Fruit fly (Drosophila melanogaster) whole organism, wandering third instar larva: ENCODE data around the gene Pss.

Experiments used
- Abd-B ChIP-seq: fragments of >200 bp; optimal IDR thresholded peaks from 2 replicates; lab custom pipeline; 2017; ENCODE audit warnings: missing biosample characterization, missing genetic modification characterization
- CG32264 ChIP-seq: fragments of 200-800 bp; sonication (Bioruptor generic); optimal IDR thresholded peaks from 2 replicates; lab custom pipeline; 2016; ENCODE audit warnings: missing biosample characterization, missing genetic modification characterization
- CG9705 ChIP-seq: fragments of 200-800 bp; sonication (Bioruptor generic); optimal IDR thresholded peaks from 2 replicates; lab custom pipeline; 2018; ENCODE audit warnings: missing biosample characterization, mild to moderate bottlenecking, missing genetic modification characterization
- Dfd ChIP-seq: fragments of >200 bp; optimal IDR thresholded peaks from 2 replicates; lab custom pipeline; 2017; ENCODE audit warnings: missing biosample characterization, missing genetic modification characterization
- Dif ChIP-seq: fragments of 200-275, 200-300 bp; sonication (Bioruptor generic); optimal IDR thresholded peaks from 2 replicates; lab custom pipeline; 2018; ENCODE audit warnings: missing biosample characterization, missing genetic modification characterization; ENCODE audit not compliant: partially characterized antibody
- GATAd ChIP-seq: sonication (Bioruptor generic); optimal IDR thresholded peaks from 2 replicates; lab custom pipeline; 2016; ENCODE audit warnings: missing biosample characterization, missing genetic modification characterization
- HLH106 ChIP-seq: fragments of 200-800 bp; optimal IDR thresholded peaks from 3 replicates; lab custom pipeline; 2019; ENCODE audit warnings: missing biosample characterization, mild to moderate bottlenecking, missing genetic modification characterization, moderate library complexity
- Hnf4 ChIP-seq: fragments of 200-800 bp; sonication (Bioruptor generic); optimal IDR thresholded peaks from 2 replicates; lab custom pipeline; 2016; ENCODE audit warnings: missing biosample characterization, mild to moderate bottlenecking, missing genetic modification characterization
- Hr78 ChIP-seq: fragments of >200 bp; optimal IDR thresholded peaks from 2 replicates; lab custom pipeline; 2017; ENCODE audit warnings: missing biosample characterization, missing genetic modification characterization
- Jra ChIP-seq: sonication (Bioruptor generic); optimal IDR thresholded peaks from 2 replicates; lab custom pipeline; 2016; ENCODE audit warnings: missing biosample characterization, missing genetic modification characterization
- Myc ChIP-seq: fragments of >200 bp; optimal IDR thresholded peaks from 2 replicates; lab custom pipeline; 2017
- Rel ChIP-seq, 2 experiments: fragments of 200-800 bp; sonication (Bioruptor generic) in 1 of 2; optimal IDR thresholded peaks; 2 replicates in 1 of 2; 3 replicates in 1 of 2; lab custom pipeline; 2016 to 2019; ENCODE audit warnings: mild to moderate bottlenecking in 2 of 2, missing biosample characterization in 2 of 2, missing genetic modification characterization in 2 of 2, moderate library complexity in 1 of 2
- Sp1 ChIP-seq: fragments of 200-800 bp; sonication (Bioruptor generic); optimal IDR thresholded peaks from 3 replicates; lab custom pipeline; 2019; ENCODE audit warnings: missing biosample characterization, mild to moderate bottlenecking, missing genetic modification characterization, moderate library complexity
- Vsx2 ChIP-seq: fragments of 200-300, 225-300 bp; sonication (Bioruptor generic); optimal IDR thresholded peaks from 2 replicates; lab custom pipeline; 2018; ENCODE audit warnings: missing biosample characterization, missing genetic modification characterization; ENCODE audit not compliant: partially characterized antibody
- br ChIP-seq: fragments of 200-800 bp; sonication (Bioruptor generic); optimal IDR thresholded peaks from 2 replicates; lab custom pipeline; 2016; ENCODE audit warnings: missing biosample characterization, missing genetic modification characterization
- brk ChIP-seq: fragments of 200-800 bp; sonication (Bioruptor generic); optimal IDR thresholded peaks from 2 replicates; lab custom pipeline; 2016; ENCODE audit warnings: missing biosample characterization, mild to moderate bottlenecking, missing genetic modification characterization
- dmrt93B ChIP-seq: fragments of 200-800 bp; sonication (Bioruptor generic); optimal IDR thresholded peaks from 2 replicates; lab custom pipeline; 2018; ENCODE audit warnings: missing biosample characterization, mild to moderate bottlenecking, missing genetic modification characterization
- dsf ChIP-seq: sonication (Bioruptor generic); optimal IDR thresholded peaks from 2 replicates; lab custom pipeline; 2016; ENCODE audit warnings: missing biosample characterization, missing genetic modification characterization, borderline replicate concordance
- ey ChIP-seq: fragments of 200-800 bp; sonication (Bioruptor generic); optimal IDR thresholded peaks from 2 replicates; lab custom pipeline; 2016; ENCODE audit warnings: missing biosample characterization, missing genetic modification characterization
- foxo ChIP-seq, 2 experiments: fragments of 200-800 bp; sonication (Bioruptor generic); optimal IDR thresholded peaks; 2 replicates in 1 of 2; 3 replicates in 1 of 2; lab custom pipeline; 2016 to 2017; ENCODE audit warnings: missing biosample characterization in 2 of 2, missing genetic modification characterization in 2 of 2
- fru ChIP-seq: fragments of 200-800 bp; sonication (Bioruptor generic); optimal IDR thresholded peaks from 3 replicates; lab custom pipeline; 2016; ENCODE audit warnings: missing biosample characterization, mild to moderate bottlenecking, missing genetic modification characterization
- h ChIP-seq: fragments of 200-800 bp; sonication (Bioruptor generic); optimal IDR thresholded peaks from 3 replicates; lab custom pipeline; 2016; ENCODE audit warnings: missing biosample characterization, mild to moderate bottlenecking, missing genetic modification characterization
- jim ChIP-seq: fragments of 175-275, 200-325 bp; sonication (Bioruptor generic); optimal IDR thresholded peaks from 2 replicates; lab custom pipeline; 2016; ENCODE audit warnings: missing biosample characterization, mild to moderate bottlenecking, missing genetic modification characterization
- lola ChIP-seq: fragments of >200 bp; optimal IDR thresholded peaks from 2 replicates; lab custom pipeline; 2017; ENCODE audit warnings: missing biosample characterization, missing genetic modification characterization
- pan ChIP-seq: fragments of >200 bp; optimal IDR thresholded peaks from 2 replicates; lab custom pipeline; 2017
- psq ChIP-seq: fragments of 200-800 bp; sonication (Bioruptor generic); optimal IDR thresholded peaks from 3 replicates; lab custom pipeline; 2017; ENCODE audit warnings: missing biosample characterization, mild to moderate bottlenecking, missing genetic modification characterization, moderate library complexity
- rgr ChIP-seq: fragments of 200-800 bp; sonication (Bioruptor generic); optimal IDR thresholded peaks from 3 replicates; lab custom pipeline; 2016; ENCODE audit warnings: missing biosample characterization, mild to moderate bottlenecking, missing genetic modification characterization
- sage ChIP-seq: fragments of 200-800 bp; sonication (Bioruptor generic); optimal IDR thresholded peaks from 2 replicates; lab custom pipeline; 2016; ENCODE audit warnings: missing biosample characterization, mild to moderate bottlenecking, missing genetic modification characterization
- tai ChIP-seq: sonication (Bioruptor generic); optimal IDR thresholded peaks from 2 replicates; lab custom pipeline; 2016; ENCODE audit warnings: missing biosample characterization, missing genetic modification characterization
- usp ChIP-seq: fragments of >200 bp; optimal IDR thresholded peaks from 2 replicates; lab custom pipeline; 2017; ENCODE audit warnings: missing biosample characterization, missing genetic modification characterization
- woc ChIP-seq: sonication (Bioruptor generic); optimal IDR thresholded peaks from 2 replicates; lab custom pipeline; 2016; ENCODE audit warnings: missing biosample characterization, mild to moderate bottlenecking, missing genetic modification characterization

Gene Pss

dm6 chr3L:20526143-20526195 is at the start of gene Pss:
Pss (minus strand) TSS chr3L:20526174.
- TF ChIP-seq HLH106 (tag; lab: Kevin White, UChicago) (no peak), Dfd (GFP tag; lab: Kevin White, UChicago) (no peak), Abd-B (GFP tag; lab: Kevin White, UChicago) (no peak), Dif (GFP tag; lab: Kevin White, UChicago) (no peak), Jra (GFP tag; lab: Kevin White, UChicago) (no peak), ey (GFP tag; lab: Kevin White, UChicago) (no peak), Hr78 (GFP tag; lab: Kevin White, UChicago) (no peak), tai (GFP tag; lab: Kevin White, UChicago) (no peak), woc (GFP tag; lab: Kevin White, UChicago) (no peak), Sp1 (no peak), GATAd (GFP tag; lab: Kevin White, UChicago) (no peak), sage (no peak), dmrt93B (GFP tag; lab: Kevin White, UChicago) (no peak), CG32264 (GFP tag; lab: Kevin White, UChicago) (no peak), lola (GFP tag; lab: Kevin White, UChicago) (no peak)

- TF ChIP-seq GATAd (GFP tag; lab: Kevin White, UChicago) (no peak), dsf (GFP tag; lab: Kevin White, UChicago) (no peak), Myc (lab: Kevin White, UChicago) (no peak), lola (GFP tag; lab: Kevin White, UChicago) (no peak), usp (GFP tag; lab: Kevin White, UChicago) (no peak), ey (GFP tag; lab: Kevin White, UChicago) (no peak), HLH106 (tag; lab: Kevin White, UChicago) (no peak), dmrt93B (GFP tag; lab: Kevin White, UChicago) (no peak), CG9705 (GFP tag; lab: Kevin White, UChicago) (no peak), Hnf4 (no peak), jim (no peak), Vsx2 (GFP tag; lab: Kevin White, UChicago) (no peak), foxo (GFP tag; optimal IDR thresholded peaks at IDR 0.05; lab: Kevin White, UChicago) (no peak), Dfd (GFP tag; lab: Kevin White, UChicago) (no peak), Jra (GFP tag; lab: Kevin White, UChicago) (no peak)
These were observed 44.2 kb upstream of the Pss start for dm6 chr3L:20570134-20570533.

- TF ChIP-seq br (no peak), pan (no peak), psq (GFP tag; lab: Kevin White, UChicago) (no peak), CG32264 (GFP tag; lab: Kevin White, UChicago) (no peak)
These were observed 39.7 kb upstream of the Pss start for dm6 chr3L:20565561-20566128.

dm6 chr3L:20563767-20564166 is 37.8 kb upstream of the Pss start:
- TF ChIP-seq Rel (GFP tag; optimal IDR thresholded peaks at IDR 0.05; lab: Kevin White, UChicago) (no peak), Rel (tag; optimal IDR thresholded peaks at IDR 0.05; lab: Kevin White, UChicago) (no peak)
- TF ChIP-seq, all 38 proteins: peak for 0

- TF ChIP-seq Vsx2 (GFP tag; lab: Kevin White, UChicago) (no peak), br (no peak), fru (GFP tag; lab: Kevin White, UChicago) (no peak), HLH106 (tag; lab: Kevin White, UChicago) (no peak), CG9705 (GFP tag; lab: Kevin White, UChicago) (no peak), h (GFP tag; lab: Kevin White, UChicago) (no peak), dsf (GFP tag; lab: Kevin White, UChicago) (no peak), Jra (GFP tag; lab: Kevin White, UChicago) (no peak), dmrt93B (GFP tag; lab: Kevin White, UChicago) (no peak), Rel (GFP tag; optimal IDR thresholded peaks at IDR 0.05; lab: Kevin White, UChicago) (no peak), Rel (tag; optimal IDR thresholded peaks at IDR 0.05; lab: Kevin White, UChicago) (no peak), pan (no peak), GATAd (GFP tag; lab: Kevin White, UChicago) (no peak), lola (GFP tag; lab: Kevin White, UChicago) (no peak), brk (GFP tag; lab: Kevin White, UChicago) (no peak), CG32264 (GFP tag; lab: Kevin White, UChicago) (no peak), Sp1 (no peak), Hnf4 (no peak), rgr (GFP tag; lab: Kevin White, UChicago) (no peak)
These were observed 36.7 kb upstream of the Pss start for dm6 chr3L:20562649-20563048.
